Worm (Caenorhabditis elegans) whole organism, mixed stage, embryonic: Measurements from ENCODE around the gene T03F6.3.

ENCODE experiments used
- M03D4.4 ChIP-seq: sonication (generic microtip); optimal IDR thresholded peaks from 2 replicates; lab custom pipeline; 2017; ENCODE audit warnings: mild to moderate bottlenecking, missing genetic modification characterization, missing compliant biosample characterization
- bed-3 ChIP-seq: fragments of 200-800 bp; sonication (Bioruptor generic); optimal IDR thresholded peaks from 3 replicates; lab custom pipeline; 2018; ENCODE audit warnings: mild to moderate bottlenecking, missing genetic modification characterization, moderate library complexity, missing compliant biosample characterization
- blmp-1 ChIP-seq: fragments of 150-350 bp; optimal IDR thresholded peaks from 2 replicates; lab custom pipeline; 2014; ENCODE audit warnings: missing biosample characterization, missing genetic modification characterization
- ceh-39 ChIP-seq: fragments of 150-350 bp; optimal IDR thresholded peaks from 2 replicates; lab custom pipeline; 2014; ENCODE audit warnings: missing biosample characterization, missing genetic modification characterization
- ceh-83 ChIP-seq: fragments of 200-800 bp; sonication (Bioruptor generic); optimal IDR thresholded peaks from 2 replicates; lab custom pipeline; 2018; ENCODE audit warnings: mild to moderate bottlenecking, missing genetic modification characterization, missing compliant biosample characterization
- ces-1 ChIP-seq: fragments of 150-350 bp; optimal IDR thresholded peaks from 2 replicates; lab custom pipeline; 2014; ENCODE audit warnings: missing biosample characterization, missing genetic modification reagents, missing genetic modification characterization
- drap-1 ChIP-seq: fragments of 200-800 bp; sonication (Bioruptor generic); optimal IDR thresholded peaks from 3 replicates; lab custom pipeline; 2018; ENCODE audit warnings: mild to moderate bottlenecking, missing genetic modification characterization, missing compliant biosample characterization
- elt-1 ChIP-seq: sonication (generic microtip); optimal IDR thresholded peaks from 2 replicates; lab custom pipeline; 2017; ENCODE audit warnings: missing genetic modification characterization, mild to moderate bottlenecking, missing compliant biosample characterization, antibody characterized with exemption, moderate library complexity, borderline replicate concordance; ENCODE audit not compliant: insufficient read depth
- elt-3 ChIP-seq: fragments of 150-350 bp; optimal IDR thresholded peaks from 2 replicates; lab custom pipeline; 2014; ENCODE audit warnings: missing biosample characterization, missing genetic modification characterization
- flh-1 ChIP-seq: fragments of 200-800 bp; sonication (Bioruptor generic); optimal IDR thresholded peaks from 2 replicates; lab custom pipeline; 2018; ENCODE audit warnings: mild to moderate bottlenecking, missing genetic modification characterization, moderate library complexity, missing compliant biosample characterization
- ham-2 ChIP-seq: fragments of 200-800 bp; sonication (Bioruptor generic); optimal IDR thresholded peaks from 2 replicates; lab custom pipeline; 2018; ENCODE audit warnings: mild to moderate bottlenecking, missing genetic modification characterization, missing compliant biosample characterization
- lin-13 ChIP-seq: fragments of 150-350 bp; optimal IDR thresholded peaks from 2 replicates; lab custom pipeline; 2014; ENCODE audit warnings: missing biosample characterization, missing genetic modification characterization
- lin-32 ChIP-seq: fragments of 200-800 bp; sonication (Bioruptor generic); optimal IDR thresholded peaks from 2 replicates; lab custom pipeline; 2018; ENCODE audit warnings: mild to moderate bottlenecking, missing genetic modification characterization, missing compliant biosample characterization
- mab-5 ChIP-seq: fragments of 150-350 bp; optimal IDR thresholded peaks from 2 replicates; lab custom pipeline; 2014; ENCODE audit warnings: missing biosample characterization, missing genetic modification characterization
- mep-1 ChIP-seq: fragments of 150-350 bp; optimal IDR thresholded peaks from 2 replicates; lab custom pipeline; 2017; ENCODE audit warnings: missing biosample characterization, missing genetic modification reagents, missing genetic modification characterization, inconsistent platforms
- mls-2 ChIP-seq: sonication (generic microtip); optimal IDR thresholded peaks from 2 replicates; lab custom pipeline; 2016; ENCODE audit warnings: mild to moderate bottlenecking, missing genetic modification characterization, moderate library complexity, missing compliant biosample characterization
- nhr-237 ChIP-seq: fragments of 150-350 bp; optimal IDR thresholded peaks from 2 replicates; lab custom pipeline; 2014; ENCODE audit warnings: missing biosample characterization, missing genetic modification characterization
- nhr-28 ChIP-seq: fragments of 150-350 bp; optimal IDR thresholded peaks from 2 replicates; lab custom pipeline; 2014; ENCODE audit warnings: missing biosample characterization, missing genetic modification characterization
- nhr-76 ChIP-seq: sonication (generic microtip); optimal IDR thresholded peaks from 2 replicates; lab custom pipeline; 2017; ENCODE audit warnings: missing biosample characterization, missing genetic modification characterization
- pha-4 ChIP-seq: fragments of 150-350 bp; optimal IDR thresholded peaks from 2 replicates; lab custom pipeline; 2018; ENCODE audit warnings: missing biosample characterization, missing genetic modification reagents, missing genetic modification characterization
- sem-2 ChIP-seq: fragments of 200-800 bp; sonication (Bioruptor generic); optimal IDR thresholded peaks from 2 replicates; lab custom pipeline; 2018; ENCODE audit warnings: mild to moderate bottlenecking, missing genetic modification characterization, missing compliant biosample characterization
- snpc-4 ChIP-seq: fragments of 150-350 bp; optimal IDR thresholded peaks from 2 replicates; lab custom pipeline; 2014; ENCODE audit warnings: missing biosample characterization, missing genetic modification characterization
- sptf-1 ChIP-seq: sonication (generic microtip); optimal IDR thresholded peaks from 2 replicates; lab custom pipeline; 2017; ENCODE audit warnings: mild to moderate bottlenecking, missing genetic modification characterization, moderate library complexity, missing compliant biosample characterization
- tbx-8 ChIP-seq: fragments of 200-800 bp; sonication (Bioruptor generic); optimal IDR thresholded peaks from 2 replicates; lab custom pipeline; 2018; ENCODE audit warnings: mild to moderate bottlenecking, missing genetic modification characterization, moderate library complexity, missing compliant biosample characterization
- unc-120 ChIP-seq: sonication (generic microtip); optimal IDR thresholded peaks from 2 replicates; lab custom pipeline; 2017; ENCODE audit warnings: missing genetic modification characterization, missing compliant biosample characterization; ENCODE audit not compliant: poor library complexity, severe bottlenecking
- unc-39 ChIP-seq: fragments of 150-350 bp; optimal IDR thresholded peaks from 2 replicates; lab custom pipeline; 2014; ENCODE audit warnings: missing biosample characterization, missing genetic modification characterization
- unc-62 ChIP-seq: fragments of 150-350 bp; optimal IDR thresholded peaks from 2 replicates; lab custom pipeline; 2014; ENCODE audit warnings: missing biosample characterization, missing genetic modification reagents, missing genetic modification characterization

T03F6.3 gene

DNA sequence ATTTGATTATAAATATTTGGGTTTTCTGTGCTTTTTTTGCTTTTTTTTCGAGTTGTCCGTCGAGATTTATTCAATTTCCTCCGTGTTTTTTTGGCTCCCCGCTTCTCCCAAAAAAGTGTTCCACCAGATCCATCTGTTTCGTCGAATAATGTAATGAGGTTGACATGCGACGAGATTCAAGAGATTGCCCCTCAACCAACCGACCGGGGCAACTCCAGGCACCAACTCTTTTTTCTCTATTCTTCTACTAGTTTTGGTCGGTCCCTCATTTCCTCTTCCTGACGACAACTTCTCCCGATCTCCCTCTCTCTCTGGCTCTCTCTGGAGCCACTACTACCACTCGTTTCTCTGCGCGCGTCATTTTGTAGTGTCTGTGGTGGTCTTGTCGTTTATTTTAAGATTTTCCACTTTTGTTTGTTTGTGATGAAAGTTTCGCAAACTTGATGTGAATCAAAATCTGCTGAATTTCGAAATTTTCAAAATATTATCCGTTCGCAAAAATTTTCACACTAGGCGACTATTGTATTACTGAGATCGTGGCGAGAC lies 41.3 kb upstream of the T03F6.3 start:
- TF ChIP-seq elt-1 (no peak), ham-2 (GFP tag; lab: Kevin White, UChicago) (no peak), ces-1 (GFP tag; lab: Kevin White, UChicago) (peak; percentile 3)

DNA sequence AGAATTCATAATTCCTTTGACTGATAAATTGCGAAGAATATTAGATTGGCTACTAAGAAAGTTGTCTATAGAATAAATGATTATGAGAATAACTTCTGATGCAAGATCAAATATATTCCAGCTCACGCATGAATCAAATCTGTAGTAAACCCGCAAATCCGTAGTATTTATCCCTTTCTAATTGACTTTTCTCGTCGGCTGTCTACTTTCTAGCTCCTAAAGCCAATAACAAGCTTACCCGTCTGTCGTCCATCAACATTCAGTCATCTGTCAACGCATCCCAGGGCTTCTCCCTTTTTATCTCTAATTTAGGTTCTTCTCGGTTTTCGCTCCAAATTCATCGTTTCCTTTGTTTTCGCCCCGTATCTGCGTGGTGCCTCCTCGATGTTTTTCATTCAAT lies 40.3 kb upstream of the T03F6.3 start:
- TF ChIP-seq ces-1 (GFP tag; lab: Kevin White, UChicago), result peak; percentile 91
- TF ChIP-seq unc-62, result peak; percentile 25
- no peak for TF ChIP-seq bed-3 (GFP tag; lab: Kevin White, UChicago)

DNA sequence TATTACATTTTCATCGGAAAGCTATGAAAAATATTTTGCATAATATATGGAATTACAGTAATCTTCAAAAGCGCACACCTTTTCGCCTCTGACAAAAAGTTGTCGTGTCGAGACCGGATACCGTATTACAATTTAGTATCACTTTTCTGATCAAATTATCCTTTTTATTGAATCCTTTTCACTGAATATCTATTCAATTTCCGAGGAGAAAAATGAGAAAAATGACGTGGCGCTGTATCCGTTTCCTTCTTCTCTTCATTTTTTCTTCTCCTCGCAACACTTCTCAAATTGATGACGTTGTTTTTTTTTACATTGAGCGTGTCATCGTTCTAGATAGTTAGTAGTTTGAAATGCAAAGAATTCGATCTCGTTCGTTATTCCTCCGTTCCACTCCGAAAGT lies 38.2 kb upstream of the T03F6.3 start:
- TF ChIP-seq sem-2 (no peak), mab-5 (tag; lab: Kevin White, UChicago) (no peak), ces-1 (GFP tag; lab: Kevin White, UChicago) (peak; percentile 26), M03D4.4 (tag; lab: Kevin White, UChicago) (no peak), nhr-237 (tag; lab: Kevin White, UChicago) (no peak)

DNA sequence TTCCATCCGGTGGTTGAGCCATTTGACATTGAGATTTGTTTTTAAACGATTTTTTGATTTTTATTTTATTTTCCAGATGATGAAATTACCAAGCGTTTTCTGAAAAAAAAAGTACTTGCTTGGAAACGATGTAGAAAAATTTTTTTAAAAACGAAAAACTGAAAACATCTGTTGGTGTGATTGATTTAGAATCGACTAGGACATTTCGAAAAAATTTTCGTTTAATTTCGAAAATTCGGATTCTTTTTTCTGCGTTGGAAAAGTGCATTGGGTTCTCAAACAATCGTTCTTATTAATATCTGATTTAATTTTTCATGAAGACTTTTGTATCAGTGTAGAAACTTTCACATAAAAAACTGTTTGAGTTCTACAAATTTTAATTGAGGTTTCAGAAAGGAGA lies 29.9 kb upstream of the T03F6.3 start, which contains the start of gene F53A2.9:
F53A2.9 (minus strand) TSS at position 101 of the 400 bp plus-strand sequence.
- TF ChIP-seq mls-2 (tag; lab: Kevin White, UChicago) (no peak), lin-13 (tag; lab: Kevin White, UChicago) (no peak), pha-4 (tag; lab: Kevin White, UChicago) (no peak), nhr-28 (tag; lab: Kevin White, UChicago) (no peak), drap-1 (GFP tag; lab: Kevin White, UChicago) (no peak), unc-62 (no peak), nhr-237 (tag; lab: Kevin White, UChicago) (no peak), elt-1 (no peak), tbx-8 (GFP tag; lab: Kevin White, UChicago) (no peak), blmp-1 (tag; lab: Kevin White, UChicago) (no peak), nhr-76 (tag; lab: Kevin White, UChicago) (no peak), sem-2 (no peak), ceh-39 (tag; lab: Kevin White, UChicago) (no peak), unc-120 (tag; lab: Kevin White, UChicago) (no peak), sptf-1 (tag; lab: Kevin White, UChicago) (no peak), mep-1 (tag; lab: Kevin White, UChicago) (no peak), elt-3 (no peak)

DNA sequence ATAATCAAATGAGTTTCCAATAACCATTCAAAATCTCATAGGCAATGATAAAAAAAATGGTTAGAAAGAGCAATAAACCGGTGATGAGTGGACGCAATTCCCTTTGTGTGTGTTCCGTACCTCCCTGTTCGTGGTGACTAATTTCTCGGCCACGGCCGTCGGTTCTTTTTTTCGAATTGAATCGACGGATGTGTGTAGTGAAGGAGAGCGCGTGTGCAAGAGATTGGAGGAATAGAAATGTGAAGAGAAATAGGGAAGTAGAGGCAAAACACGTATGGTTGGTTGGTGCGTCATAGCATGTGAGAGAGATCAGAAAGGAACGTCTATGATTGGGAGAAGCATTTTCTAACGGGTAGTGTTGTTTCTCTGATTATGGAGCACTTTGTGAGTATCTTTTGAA lies 29.3 kb upstream of the T03F6.3 start:
- TF ChIP-seq snpc-4 (tag; lab: Kevin White, UChicago) (no peak), elt-3 (no peak), flh-1 (no peak), lin-32 (GFP tag; lab: Kevin White, UChicago) (no peak), ces-1 (GFP tag; lab: Kevin White, UChicago) (peak; percentile 29), nhr-76 (tag; lab: Kevin White, UChicago) (no peak), ham-2 (GFP tag; lab: Kevin White, UChicago) (no peak), mls-2 (tag; lab: Kevin White, UChicago) (no peak), mep-1 (tag; lab: Kevin White, UChicago) (peak; percentile 45), unc-120 (tag; lab: Kevin White, UChicago) (peak; percentile 29), unc-39 (tag; lab: Kevin White, UChicago) (no peak), sem-2 (no peak), M03D4.4 (tag; lab: Kevin White, UChicago) (no peak), nhr-237 (tag; lab: Kevin White, UChicago) (no peak), pha-4 (tag; lab: Kevin White, UChicago) (no peak), tbx-8 (GFP tag; lab: Kevin White, UChicago) (no peak), ceh-83 (no peak)
- TF ChIP-seq, all 35 proteins: peak for 3

DNA sequence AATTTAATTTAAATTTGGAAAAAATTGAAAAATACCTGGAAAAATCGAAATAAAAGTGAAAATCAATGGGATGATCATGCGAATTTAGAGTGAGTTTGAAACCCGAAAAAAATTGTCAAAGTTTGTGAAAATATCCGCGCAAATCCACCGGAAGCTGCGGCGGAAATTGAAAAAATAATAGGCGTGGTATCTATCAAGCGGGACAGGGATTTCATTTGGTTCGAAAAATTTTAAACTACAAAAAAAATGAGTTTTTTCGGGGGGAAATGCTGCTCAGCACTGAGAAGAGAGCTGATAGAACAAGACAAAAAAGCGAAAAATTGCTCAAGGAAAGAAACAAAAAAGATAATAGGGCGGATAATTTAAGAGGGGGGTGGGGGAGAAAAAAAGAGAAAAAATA lies 18.2 kb upstream of the T03F6.3 start, which contains the start of gene T03F6.9:
T03F6.9 (minus strand) TSS at position 101 of the 400 bp plus-strand sequence.
- TF ChIP-seq ceh-83, result no peak
